Worm (Caenorhabditis elegans) whole organism, L1 larva: Measurements from ENCODE around the gene F02C12.3.

Experiments
- C34B4.2 ChIP-seq: sonication (generic microtip); optimal IDR thresholded peaks from 2 replicates; lab custom pipeline; 2017; ENCODE audit warnings: mild to moderate bottlenecking, missing genetic modification characterization, missing compliant biosample characterization
- aly-2 ChIP-seq: fragments of 150-350 bp; optimal IDR thresholded peaks from 2 replicates; lab custom pipeline; 2014; ENCODE audit warnings: missing biosample characterization, missing genetic modification characterization
- jun-1 ChIP-seq: fragments of 150-350 bp; optimal IDR thresholded peaks from 2 replicates; lab custom pipeline; 2014; ENCODE audit warnings: missing biosample characterization, missing genetic modification reagents, missing genetic modification characterization
- pax-3 ChIP-seq: fragments of 200-800 bp; sonication (Bioruptor generic); optimal IDR thresholded peaks from 2 replicates; lab custom pipeline; 2018; ENCODE audit warnings: mild to moderate bottlenecking, missing genetic modification characterization, moderate library complexity, missing compliant biosample characterization
- zag-1 ChIP-seq: fragments of 150-350 bp; optimal IDR thresholded peaks from 2 replicates; lab custom pipeline; 2014; ENCODE audit warnings: missing biosample characterization, missing genetic modification characterization

ce11 chrX:13401783-13402182, 5.0 kb downstream of the F02C12.3 start, which contains the start of gene F02C12.1:
- TF ChIP-seq jun-1 (tag; lab: Kevin White, UChicago) (no peak), C34B4.2 (tag; lab: Kevin White, UChicago) (no peak), pax-3 (tag; lab: Kevin White, UChicago) (no peak), aly-2 (tag; lab: Kevin White, UChicago) (no peak), zag-1 (tag; lab: Kevin White, UChicago) (no peak)
